Fruit fly (Drosophila melanogaster): ENCODE data around the gene RpS5a.
A peak's percentile ranks its signal among the peaks of the same experiment; 100 is the strongest.

RpS5a gene

DNA sequence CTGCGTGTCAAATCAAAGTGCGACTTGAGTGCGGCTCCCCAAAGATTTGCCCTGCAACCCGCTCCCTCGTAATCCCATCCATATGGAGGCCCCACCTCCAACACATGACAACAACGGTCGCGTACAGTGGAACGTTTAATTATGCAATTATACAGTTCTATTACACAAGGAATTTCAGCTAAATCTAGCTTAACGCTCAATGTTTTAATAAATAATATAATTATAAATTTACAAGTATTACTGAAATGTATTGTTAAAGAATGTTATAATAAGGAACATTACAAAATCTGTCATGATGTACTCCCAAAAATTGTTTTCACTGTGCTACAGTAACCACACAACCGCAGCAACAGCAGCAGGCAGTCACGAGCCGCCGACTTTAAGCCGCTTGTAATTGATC is 26.1 kb upstream of the RpS5a start:
- no peak for TF ChIP-seq tj (GFP tag; optimal IDR thresholded peaks at IDR 0.05)
- no peak for TF ChIP-seq Mnt (GFP tag; optimal IDR thresholded peaks at IDR 0.05)
- no peak for TF ChIP-seq CG7101 (tag; optimal IDR thresholded peaks at IDR 0.05)
- TF ChIP-seq pad (GFP tag; optimal IDR thresholded peaks at IDR 0.05) = no peak
- TF ChIP-seq CG12768 (GFP tag; optimal IDR thresholded peaks at IDR 0.05) = no peak
- no peak for TF ChIP-seq CG5204 (GFP tag; optimal IDR thresholded peaks at IDR 0.05)
- no peak for TF ChIP-seq CG1620 (GFP tag; optimal IDR thresholded peaks at IDR 0.05)
- no peak for TF ChIP-seq Crg-1 (GFP tag; optimal IDR thresholded peaks at IDR 0.05)
- no peak for TF ChIP-seq CG14711 (tag; optimal IDR thresholded peaks at IDR 0.05)
- no peak for TF ChIP-seq cic (GFP tag; optimal IDR thresholded peaks at IDR 0.05)
- no peak for TF ChIP-seq CG33017 (tag; optimal IDR thresholded peaks at IDR 0.05)
- no peak for TF ChIP-seq cnc (optimal IDR thresholded peaks at IDR 0.05)

- no peak for TF ChIP-seq CG14711 (tag; optimal IDR thresholded peaks at IDR 0.05)
- TF ChIP-seq toe (GFP tag; optimal IDR thresholded peaks at IDR 0.05) = no peak
- no peak for TF ChIP-seq pad (GFP tag; optimal IDR thresholded peaks at IDR 0.05)
- TF ChIP-seq Hr96 (GFP tag; optimal IDR thresholded peaks at IDR 0.05) = no peak
- no peak for TF ChIP-seq tj (GFP tag; optimal IDR thresholded peaks at IDR 0.05)
- TF ChIP-seq Crg-1 (GFP tag; optimal IDR thresholded peaks at IDR 0.05) = no peak
- TF ChIP-seq ovo (GFP tag; optimal IDR thresholded peaks at IDR 0.05) = no peak
- TF ChIP-seq kay (GFP tag; ENCODE audit: borderline replicate concordance) = no peak
These were observed 24.8 kb upstream of the RpS5a start for dm6 chrX:17172777-17173315.

- TF ChIP-seq CG1620 (GFP tag; optimal IDR thresholded peaks at IDR 0.05) = no peak
- TF ChIP-seq Hr96 (GFP tag; optimal IDR thresholded peaks at IDR 0.05) = no peak
- TF ChIP-seq Mnt (GFP tag; optimal IDR thresholded peaks at IDR 0.05) = no peak
- TF ChIP-seq Clk (GFP tag; optimal IDR thresholded peaks at IDR 0.05) = no peak
- no peak for TF ChIP-seq CG7045 (GFP tag; optimal IDR thresholded peaks at IDR 0.05)
- TF ChIP-seq pad (GFP tag; optimal IDR thresholded peaks at IDR 0.05) = no peak
- TF ChIP-seq CG11617 (GFP tag; optimal IDR thresholded peaks at IDR 0.05) = no peak
- TF ChIP-seq CG7101 (tag; optimal IDR thresholded peaks at IDR 0.05) = no peak
- TF ChIP-seq tj (GFP tag; optimal IDR thresholded peaks at IDR 0.05) = no peak
- no peak for TF ChIP-seq CG33017 (tag; optimal IDR thresholded peaks at IDR 0.05)
- no peak for TF ChIP-seq toe (GFP tag; optimal IDR thresholded peaks at IDR 0.05)
- TF ChIP-seq ovo (GFP tag; optimal IDR thresholded peaks at IDR 0.05) = no peak
- no peak for TF ChIP-seq CG14711 (tag; optimal IDR thresholded peaks at IDR 0.05)
- no peak for TF ChIP-seq kay (GFP tag; ENCODE audit: borderline replicate concordance)
- TF ChIP-seq Crg-1 (GFP tag; optimal IDR thresholded peaks at IDR 0.05) = no peak
- TF ChIP-seq CG5204 (GFP tag; optimal IDR thresholded peaks at IDR 0.05) = no peak
- TF ChIP-seq cnc (optimal IDR thresholded peaks at IDR 0.05) = no peak
- no peak for TF ChIP-seq cic (GFP tag; optimal IDR thresholded peaks at IDR 0.05)
- TF ChIP-seq bab1 (GFP tag; optimal IDR thresholded peaks at IDR 0.05) = no peak
These were observed 24.1 kb upstream of the RpS5a start for dm6 chrX:17172123-17172522.

DNA sequence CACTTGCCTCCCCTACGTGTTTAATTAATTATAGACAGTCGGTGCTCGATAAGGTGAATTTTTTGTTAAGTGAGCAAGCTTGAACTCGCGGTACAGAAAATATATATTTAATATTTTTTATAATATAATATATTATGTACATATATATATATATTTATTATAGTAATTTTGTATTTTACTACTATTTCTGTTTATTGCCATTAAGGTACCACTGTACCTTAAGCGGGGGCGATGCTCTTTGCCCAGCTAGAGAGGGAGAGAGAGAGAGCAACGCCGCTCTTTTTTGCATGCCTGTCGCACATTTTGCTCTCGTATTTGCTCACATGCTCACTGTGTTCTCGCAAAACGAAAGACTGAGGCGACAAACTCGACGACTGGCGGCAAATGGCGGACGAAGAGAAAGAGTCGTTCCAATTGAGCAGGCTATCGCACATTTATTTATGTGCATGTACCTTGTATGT is 22.4 kb upstream of the RpS5a start:
- TF ChIP-seq pad (GFP tag; optimal IDR thresholded peaks at IDR 0.05) = peak; percentile 11
- peak; percentile 24 for TF ChIP-seq CG7045 (GFP tag; optimal IDR thresholded peaks at IDR 0.05)
- TF ChIP-seq cic (GFP tag; optimal IDR thresholded peaks at IDR 0.05) = no peak
- TF ChIP-seq CG33017 (tag; optimal IDR thresholded peaks at IDR 0.05) = peak; percentile 67
- TF ChIP-seq CG11617 (GFP tag; optimal IDR thresholded peaks at IDR 0.05) = peak; percentile 30
- TF ChIP-seq ovo (GFP tag; optimal IDR thresholded peaks at IDR 0.05) = peak; percentile 32
- TF ChIP-seq bab1 (GFP tag; optimal IDR thresholded peaks at IDR 0.05) = peak; percentile 28
- TF ChIP-seq CG14711 (tag; optimal IDR thresholded peaks at IDR 0.05) = peak; percentile 62
- no peak for TF ChIP-seq toe (GFP tag; optimal IDR thresholded peaks at IDR 0.05)
- TF ChIP-seq CG7101 (tag; optimal IDR thresholded peaks at IDR 0.05) = peak; percentile 75
- no peak for TF ChIP-seq Crg-1 (GFP tag; optimal IDR thresholded peaks at IDR 0.05)
- no peak for TF ChIP-seq CG1620 (GFP tag; optimal IDR thresholded peaks at IDR 0.05)
- TF ChIP-seq CG12768 (GFP tag; optimal IDR thresholded peaks at IDR 0.05) = peak; percentile 38

- TF ChIP-seq pad (GFP tag; optimal IDR thresholded peaks at IDR 0.05) (no peak), toe (GFP tag; optimal IDR thresholded peaks at IDR 0.05) (no peak), CG11617 (GFP tag; optimal IDR thresholded peaks at IDR 0.05) (no peak), cic (GFP tag; optimal IDR thresholded peaks at IDR 0.05) (no peak), Hr96 (GFP tag; optimal IDR thresholded peaks at IDR 0.05) (no peak), tj (GFP tag; optimal IDR thresholded peaks at IDR 0.05) (no peak), CG5204 (GFP tag; optimal IDR thresholded peaks at IDR 0.05) (no peak), Clk (GFP tag; optimal IDR thresholded peaks at IDR 0.05) (no peak), ovo (GFP tag; optimal IDR thresholded peaks at IDR 0.05) (no peak), CG12768 (GFP tag; optimal IDR thresholded peaks at IDR 0.05) (no peak), CG1620 (GFP tag; optimal IDR thresholded peaks at IDR 0.05) (no peak), CG7101 (tag; optimal IDR thresholded peaks at IDR 0.05) (no peak), CG14711 (tag; optimal IDR thresholded peaks at IDR 0.05) (no peak), CG7045 (GFP tag; optimal IDR thresholded peaks at IDR 0.05) (no peak), Crg-1 (GFP tag; optimal IDR thresholded peaks at IDR 0.05) (no peak), cnc (optimal IDR thresholded peaks at IDR 0.05) (no peak), bab1 (GFP tag; optimal IDR thresholded peaks at IDR 0.05) (no peak)
These were observed 19.2 kb upstream of the RpS5a start for dm6 chrX:17167304-17167703.

DNA sequence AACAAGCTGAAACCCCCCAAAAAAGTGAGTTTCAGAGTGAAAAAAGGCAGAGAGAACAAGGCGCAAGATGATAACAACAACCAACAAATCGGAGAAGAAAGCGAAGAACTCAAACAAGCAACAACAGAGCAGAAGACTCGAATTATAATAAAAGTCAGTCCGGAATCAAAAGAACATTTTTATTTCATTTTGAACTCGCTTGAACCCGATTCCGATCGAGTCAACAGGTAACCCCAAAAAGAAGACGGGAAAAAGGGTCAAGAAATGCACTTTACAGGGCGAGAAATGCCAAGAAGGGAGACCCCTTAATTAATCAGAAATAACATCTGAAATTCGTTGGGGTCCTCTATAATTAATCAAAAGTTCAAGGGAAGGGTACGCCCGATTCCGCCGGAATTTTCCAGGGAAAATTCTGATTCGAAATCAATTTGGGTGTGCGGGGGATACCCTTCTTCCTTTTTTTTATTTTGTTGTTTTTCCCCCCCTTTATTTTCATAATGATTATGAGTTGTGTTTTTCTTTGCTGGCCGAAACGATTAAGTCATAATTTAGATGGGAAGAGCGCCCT is 14.5 kb upstream of the RpS5a start:
- TF ChIP-seq kay (GFP tag; ENCODE audit: borderline replicate concordance) = no peak
- TF ChIP-seq pad (GFP tag; optimal IDR thresholded peaks at IDR 0.05) = no peak
- TF ChIP-seq CG7045 (GFP tag; optimal IDR thresholded peaks at IDR 0.05) = no peak
- no peak for TF ChIP-seq CG7101 (tag; optimal IDR thresholded peaks at IDR 0.05)
- no peak for TF ChIP-seq CG14711 (tag; optimal IDR thresholded peaks at IDR 0.05)
- no peak for TF ChIP-seq Clk (GFP tag; optimal IDR thresholded peaks at IDR 0.05)
- TF ChIP-seq toe (GFP tag; optimal IDR thresholded peaks at IDR 0.05) = no peak
